Fruit fly (Drosophila melanogaster) whole organism, embryonic: Measurements from ENCODE around the gene CG11975.

Source experiments
- BEAF-32 ChIP-seq: fragments of 200-800 bp; sonication (Bioruptor generic); optimal IDR thresholded peaks from 3 replicates; lab custom pipeline; 2017; ENCODE audit warnings: missing biosample characterization, missing genetic modification characterization, mild to moderate bottlenecking, moderate library complexity, missing genetic modification reagents
- CG11560 ChIP-seq: fragments of 200-800 bp; sonication (Bioruptor generic); IDR thresholded peaks from 3 replicates; pipeline ENCODE4 v1.3.6; 2022; ENCODE audit warnings: missing biosample characterization, missing genetic modification characterization
- CG12236 ChIP-seq: fragments of 200-800 bp; sonication (Bioruptor generic); optimal IDR thresholded peaks from 2 replicates; lab custom pipeline; 2016; ENCODE audit warnings: missing biosample characterization, missing genetic modification characterization
- CG12942 ChIP-seq: fragments of 200-800 bp; sonication (Bioruptor generic); optimal IDR thresholded peaks from 3 replicates; lab custom pipeline; 2016; ENCODE audit warnings: missing biosample characterization, missing genetic modification characterization
- CG14710 ChIP-seq: fragments of 200-800 bp; sonication (Bioruptor generic); optimal IDR thresholded peaks from 3 replicates; lab custom pipeline; 2019; ENCODE audit warnings: missing biosample characterization, mild to moderate bottlenecking, missing genetic modification characterization, moderate library complexity
- CG15073 ChIP-seq: fragments of 200-800 bp; sonication (Bioruptor generic); optimal IDR thresholded peaks from 2 replicates; lab custom pipeline; 2016; ENCODE audit warnings: missing biosample characterization, missing genetic modification characterization
- CG16863 ChIP-seq: fragments of 200-800 bp; sonication (Bioruptor generic); optimal IDR thresholded peaks from 3 replicates; lab custom pipeline; 2016; ENCODE audit warnings: missing biosample characterization, missing genetic modification characterization
- CG18619 ChIP-seq: fragments of 200-800 bp; sonication (Bioruptor generic); optimal IDR thresholded peaks from 3 replicates; lab custom pipeline; 2017; ENCODE audit warnings: missing biosample characterization, mild to moderate bottlenecking, missing genetic modification characterization
- CG30020 ChIP-seq: fragments of 200-800 bp; optimal IDR thresholded peaks from 2 replicates; lab custom pipeline; 2019; ENCODE audit warnings: missing biosample characterization, mild to moderate bottlenecking, missing genetic modification characterization, moderate library complexity
- CG31224 ChIP-seq: fragments of 200-800 bp; sonication (Bioruptor generic); IDR thresholded peaks from 2 replicates; pipeline ENCODE4 v1.3.6; 2022; ENCODE audit warnings: missing biosample characterization, missing genetic modification characterization
- CG4424 ChIP-seq: fragments of 200-800 bp; sonication (Bioruptor generic); optimal IDR thresholded peaks from 3 replicates; lab custom pipeline; 2016; ENCODE audit warnings: missing biosample characterization, missing genetic modification characterization
- CG4617 ChIP-seq: fragments of 200-800 bp; sonication (Bioruptor generic); optimal IDR thresholded peaks from 3 replicates; lab custom pipeline; 2016; ENCODE audit warnings: missing biosample characterization, missing genetic modification characterization, borderline replicate concordance
- CG6791 ChIP-seq: fragments of 200-800 bp; sonication (Bioruptor generic); IDR thresholded peaks from 3 replicates; pipeline ENCODE4 v1.3.6; 2022; ENCODE audit warnings: missing biosample characterization, missing genetic modification characterization; ENCODE audit not compliant: partially characterized antibody
- CG7556 ChIP-seq: fragments of 200-800 bp; sonication (Bioruptor generic); optimal IDR thresholded peaks from 2 replicates; lab custom pipeline; 2017; ENCODE audit warnings: missing biosample characterization, mild to moderate bottlenecking, missing genetic modification characterization
- CG8765 ChIP-seq: fragments of 200-800 bp; sonication (Bioruptor generic); IDR thresholded peaks from 2 replicates; pipeline ENCODE4 v1.3.6; 2022; ENCODE audit warnings: missing biosample characterization, missing genetic modification characterization
- CG8944 ChIP-seq: fragments of 200-800 bp; sonication (Bioruptor generic); optimal IDR thresholded peaks from 3 replicates; lab custom pipeline; 2016; ENCODE audit warnings: missing biosample characterization, missing genetic modification characterization
- CG9876 ChIP-seq: fragments of 200-800 bp; sonication (Bioruptor generic); optimal IDR thresholded peaks from 2 replicates; lab custom pipeline; 2016; ENCODE audit warnings: missing biosample characterization, missing genetic modification characterization
- Camta ChIP-seq: fragments of 200-800 bp; sonication (Bioruptor generic); optimal IDR thresholded peaks from 2 replicates; lab custom pipeline; 2016; ENCODE audit warnings: missing biosample characterization, missing genetic modification characterization
- D ChIP-seq, 2 experiments: fragments of 200-800 bp in 1 of 2; fragments of >200 bp in 1 of 2; sonication (Bioruptor generic) in 1 of 2; optimal IDR thresholded peaks; 2 replicates in 1 of 2; 3 replicates in 1 of 2; lab custom pipeline; 2017; ENCODE audit warnings: mild to moderate bottlenecking in 1 of 2, missing biosample characterization in 1 of 2, missing genetic modification characterization in 1 of 2, missing genetic modification reagents in 1 of 2
- ERR ChIP-seq: fragments of 200-800 bp; sonication (Bioruptor generic); optimal IDR thresholded peaks from 2 replicates; lab custom pipeline; 2016; ENCODE audit warnings: missing biosample characterization, missing genetic modification characterization
- Fer3 ChIP-seq: fragments of 200-800 bp; sonication (Bioruptor generic); optimal IDR thresholded peaks from 2 replicates; lab custom pipeline; 2018; ENCODE audit warnings: missing biosample characterization, mild to moderate bottlenecking, missing genetic modification characterization, moderate library complexity
- H2.0 ChIP-seq: fragments of 200-800 bp; sonication (Bioruptor generic); IDR thresholded peaks from 2 replicates; pipeline ENCODE4 v1.3.6; 2022; ENCODE audit warnings: missing biosample characterization, missing genetic modification characterization
- HmgZ ChIP-seq: fragments of 200-800 bp; sonication (Bioruptor generic); optimal IDR thresholded peaks from 2 replicates; lab custom pipeline; 2018; ENCODE audit warnings: missing biosample characterization, mild to moderate bottlenecking, missing genetic modification characterization
- Hr3 ChIP-seq: fragments of 200-800 bp; sonication (Bioruptor generic); optimal IDR thresholded peaks from 3 replicates; lab custom pipeline; 2016; ENCODE audit warnings: missing biosample characterization, missing genetic modification characterization
- Hr51 ChIP-seq, 2 experiments: fragments of 200-800 bp; sonication (Bioruptor generic); optimal IDR thresholded peaks; 2 replicates in 1 of 2; 3 replicates in 1 of 2; lab custom pipeline; 2016 to 2018; ENCODE audit warnings: missing biosample characterization in 2 of 2, missing genetic modification characterization in 2 of 2, mild to moderate bottlenecking in 1 of 2, moderate library complexity in 1 of 2
- Lpt ChIP-seq: fragments of >200 bp; optimal IDR thresholded peaks from 2 replicates; lab custom pipeline; 2018; ENCODE audit warnings: missing biosample characterization, missing genetic modification characterization
- Max ChIP-seq: fragments of 200-800 bp; sonication (Bioruptor generic); optimal IDR thresholded peaks from 2 replicates; lab custom pipeline; 2016; ENCODE audit warnings: missing biosample characterization, mild to moderate bottlenecking, missing genetic modification characterization
- Sry-β ChIP-seq: fragments of 200-800 bp; sonication (Bioruptor generic); optimal IDR thresholded peaks from 2 replicates; lab custom pipeline; 2018; ENCODE audit warnings: missing biosample characterization, mild to moderate bottlenecking, missing genetic modification characterization, moderate library complexity
- Usf ChIP-seq: fragments of 200-800 bp; sonication (Bioruptor generic); optimal IDR thresholded peaks from 2 replicates; lab custom pipeline; 2017; ENCODE audit warnings: missing genotype, missing biosample characterization, missing genetic modification characterization
- br ChIP-seq: fragments of >200 bp; optimal IDR thresholded peaks from 2 replicates; lab custom pipeline; 2017
- cato ChIP-seq: fragments of 200-800 bp; sonication (Bioruptor generic); optimal IDR thresholded peaks from 2 replicates; lab custom pipeline; 2016; ENCODE audit warnings: missing biosample characterization, missing genetic modification characterization, borderline replicate concordance
- croc ChIP-seq: fragments of 200-800 bp; sonication (Bioruptor generic); conservative IDR thresholded peaks from 3 replicates; pipeline ENCODE4 v1.3.6; 2022; ENCODE audit warnings: missing biosample characterization, missing genetic modification characterization
- dpn ChIP-seq, 2 experiments: fragments of 200-800 bp; sonication (Bioruptor generic); optimal IDR thresholded peaks; 3 replicates each; lab custom pipeline; 2016; ENCODE audit warnings: missing biosample characterization in 2 of 2, missing genetic modification characterization in 2 of 2
- ems ChIP-seq: fragments of 200-800 bp; sonication (Bioruptor generic); optimal IDR thresholded peaks from 3 replicates; lab custom pipeline; 2016; ENCODE audit warnings: missing biosample characterization, missing genetic modification characterization
- ftz-f1 ChIP-seq: fragments of 200-800 bp; sonication (Bioruptor generic); optimal IDR thresholded peaks from 2 replicates; lab custom pipeline; 2016; ENCODE audit warnings: missing biosample characterization, missing genetic modification characterization
- gro ChIP-seq: fragments of 200-800 bp; sonication (Bioruptor generic); optimal IDR thresholded peaks from 2 replicates; lab custom pipeline; 2016; ENCODE audit warnings: missing biosample characterization, missing genetic modification characterization
- gt ChIP-seq: fragments of 200-800 bp; sonication (Bioruptor generic); IDR thresholded peaks from 2 replicates; pipeline ENCODE4 v1.3.6; 2022; ENCODE audit warnings: missing biosample characterization, missing genetic modification characterization
- her ChIP-seq: fragments of 200-800 bp; sonication (Bioruptor generic); optimal IDR thresholded peaks from 2 replicates; lab custom pipeline; 2016; ENCODE audit warnings: missing biosample characterization, missing genetic modification characterization
- jing ChIP-seq: fragments of 200-800 bp; sonication (Bioruptor generic); optimal IDR thresholded peaks from 2 replicates; lab custom pipeline; 2018; ENCODE audit warnings: missing biosample characterization, mild to moderate bottlenecking, missing genetic modification characterization
- knrl ChIP-seq: fragments of 200-800 bp; sonication (Bioruptor generic); IDR thresholded peaks from 3 replicates; pipeline ENCODE4 v1.3.6; 2022; ENCODE audit warnings: missing biosample characterization, missing genetic modification characterization; ENCODE audit not compliant: partially characterized antibody
- lov ChIP-seq, 2 experiments: fragments of 200-800 bp in 1 of 2; fragments of >200 bp in 1 of 2; sonication (Bioruptor generic) in 1 of 2; IDR thresholded peaks in 1 of 2; optimal IDR thresholded peaks in 1 of 2; 2 replicates in 1 of 2; 3 replicates in 1 of 2; pipeline versions ENCODE4 v1.3.6 to Lab custom; 2017 to 2022; ENCODE audit warnings: missing biosample characterization in 1 of 2, missing genetic modification characterization in 1 of 2
- maf-S ChIP-seq: fragments of 200-800 bp; sonication (Bioruptor generic); optimal IDR thresholded peaks from 2 replicates; lab custom pipeline; 2016; ENCODE audit warnings: missing biosample characterization, missing genetic modification characterization
- rib ChIP-seq: fragments of 200-800 bp; sonication (Bioruptor generic); IDR thresholded peaks from 2 replicates; pipeline ENCODE4 v1.3.6; 2022; ENCODE audit warnings: missing biosample characterization, missing genetic modification characterization
- sens ChIP-seq: fragments of 200-800 bp; sonication (Bioruptor generic); peaks from one replicate; lab custom pipeline; 2016; ENCODE audit warnings: missing biosample characterization, missing genetic modification characterization
- sob ChIP-seq: fragments of 200-800 bp; sonication (Bioruptor generic); IDR thresholded peaks from 2 replicates; pipeline ENCODE4 v1.3.6; 2022; ENCODE audit warnings: missing biosample characterization, missing genetic modification characterization
- tna ChIP-seq: fragments of 200-800 bp; sonication (Bioruptor generic); IDR thresholded peaks from 2 replicates; pipeline ENCODE4 v1.3.6; 2022; ENCODE audit warnings: missing biosample characterization, missing genetic modification characterization; ENCODE audit not compliant: partially characterized antibody
- ttk ChIP-seq: fragments of 200-800 bp; sonication (Bioruptor generic); IDR thresholded peaks from 2 replicates; pipeline ENCODE4 v2.1.2; 2022; ENCODE audit warnings: missing biosample characterization, missing genetic modification characterization
- unc-4 ChIP-seq: fragments of 200-800 bp; sonication (Bioruptor generic); IDR thresholded peaks from 2 replicates; pipeline ENCODE4 v1.3.6; 2022; ENCODE audit warnings: missing biosample characterization, missing genetic modification characterization; ENCODE audit not compliant: partially characterized antibody
- yki ChIP-seq: fragments of >200 bp; optimal IDR thresholded peaks from 3 replicates; lab custom pipeline; 2018

The CG11975 gene

dm6 chr3R:8954515-8955358 lies 38.3 kb upstream of the CG11975 start (continued):
- TF ChIP-seq sob (no peak), sens (peak; percentile 65), cato (GFP tag; lab: Kevin White, UChicago) (no peak), gt (no peak), CG6791 (GFP tag; lab: Robert Waterston, UW) (no peak), CG4424 (peak; percentile 58), br (lab: Kevin White, UChicago) (no peak), ttk (GFP tag; lab: Robert Waterston, UW) (peak; percentile 69), her (no peak), CG11560 (tag; lab: Robert Waterston, UW) (no peak), ftz-f1 (no peak), jing (GFP tag; lab: Kevin White, UChicago) (no peak), CG16863 (GFP tag; lab: Kevin White, UChicago) (no peak), CG30020 (tag; lab: Kevin White, UChicago) (peak; percentile 24), CG18619 (no peak), CG7556 (GFP tag; lab: Kevin White, UChicago) (peak; percentile 64), tna (GFP tag; lab: Robert Waterston, UW) (no peak), Hr51 (GFP tag; optimal IDR thresholded peaks at IDR 0.05; lab: Kevin White, UChicago) (peak in 1 of 2 experiments; percentile 75), lov (optimal IDR thresholded peaks at IDR 0.05; lab: Kevin White, UChicago) (no peak), lov (GFP tag; IDR thresholded peaks at IDR 0.05; lab: Robert Waterston, UW) (no peak), croc (peak; percentile 39), Camta (GFP tag; lab: Kevin White, UChicago) (no peak), gro (GFP tag; lab: Kevin White, UChicago) (no peak), yki (no peak), Hr3 (GFP tag; lab: Kevin White, UChicago) (peak; percentile 15), Max (GFP tag; lab: Kevin White, UChicago) (no peak), Sry-β (no peak), dpn (GFP tag; optimal IDR thresholded peaks at IDR 0.05; lab: Kevin White, UChicago) (no peak), Fer3 (peak; percentile 4), knrl (GFP tag; lab: Robert Waterston, UW) (no peak), CG31224 (GFP tag; lab: Robert Waterston, UW) (no peak), CG15073 (GFP tag; lab: Kevin White, UChicago) (no peak), CG12236 (GFP tag; lab: Kevin White, UChicago) (no peak), ems (no peak), CG4617 (GFP tag; lab: Kevin White, UChicago) (no peak), unc-4 (GFP tag; lab: Robert Waterston, UW) (no peak), Usf (GFP tag; lab: Kevin White, UChicago) (no peak), HmgZ (tag; lab: Kevin White, UChicago) (no peak), rib (GFP tag; lab: Robert Waterston, UW) (no peak), CG9876 (GFP tag; lab: Kevin White, UChicago) (no peak), D (optimal IDR thresholded peaks at IDR 0.05; lab: Kevin White, UChicago) (no peak), D (GFP tag; optimal IDR thresholded peaks at IDR 0.05; lab: Kevin White, UChicago) (peak; percentile 55), CG8765 (GFP tag; lab: Robert Waterston, UW) (no peak), maf-S (GFP tag; lab: Kevin White, UChicago) (no peak), CG12942 (GFP tag; lab: Kevin White, UChicago) (peak; percentile 17), BEAF-32 (no peak), ERR (GFP tag; lab: Kevin White, UChicago) (no peak), Lpt (no peak), CG14710 (tag; lab: Kevin White, UChicago) (peak; percentile 77), CG8944 (no peak), H2.0 (no peak)
